Fruit fly (Drosophila melanogaster): ENCODE results near the gene Duox.

DNA sequence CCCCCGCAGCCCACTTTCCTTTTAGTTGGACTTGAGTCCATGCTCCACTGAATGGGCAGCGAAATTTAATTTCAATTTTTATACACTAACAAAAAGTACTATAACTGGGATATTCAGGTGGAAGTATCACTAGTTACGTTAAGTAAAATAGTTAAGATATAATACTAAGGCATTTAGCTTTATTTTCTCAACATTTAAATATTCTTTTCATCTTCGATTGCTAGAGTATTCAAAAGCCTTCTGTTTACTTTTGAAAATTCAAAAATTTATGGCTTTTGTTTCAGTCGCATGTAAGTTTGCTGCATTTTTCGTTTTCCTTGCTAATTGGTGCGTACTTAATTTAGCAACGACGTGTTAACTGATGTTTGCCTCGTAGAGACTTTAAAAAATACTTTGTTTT is 21.5 kb upstream of the Duox start:
- TF ChIP-seq CG7101 (tag; optimal IDR thresholded peaks at IDR 0.05) (no peak), kay (GFP tag; ENCODE audit: borderline replicate concordance) (no peak)
